Worm (Caenorhabditis elegans): ENCODE data around the gene lact-8.
A peak's percentile ranks its signal among the peaks of the same experiment; 100 is the strongest.

ce11 chrV:11083691-11084090 lies 9.7 kb downstream of the lact-8 start:
- no peak for TF ChIP-seq elt-3 (tag; optimal IDR thresholded peaks at IDR 0.05)
- TF ChIP-seq zip-8 (tag; optimal IDR thresholded peaks at IDR 0.05): peak; percentile 95
- peak; percentile 85 for TF ChIP-seq hlh-1 (tag; optimal IDR thresholded peaks at IDR 0.05)
